Fruit fly (Drosophila melanogaster): ENCODE results near the gene CG13032.

- no peak for TF ChIP-seq Mnt (GFP tag; optimal IDR thresholded peaks at IDR 0.05)
- TF ChIP-seq Crg-1 (GFP tag; optimal IDR thresholded peaks at IDR 0.05) = no peak
- TF ChIP-seq toe (GFP tag; optimal IDR thresholded peaks at IDR 0.05) = no peak
- no peak for TF ChIP-seq cic (GFP tag; optimal IDR thresholded peaks at IDR 0.05)
- no peak for TF ChIP-seq pad (GFP tag; optimal IDR thresholded peaks at IDR 0.05)
- no peak for TF ChIP-seq CG7045 (GFP tag; optimal IDR thresholded peaks at IDR 0.05)
- no peak for TF ChIP-seq CG12768 (GFP tag; optimal IDR thresholded peaks at IDR 0.05)
These were observed 21.5 kb downstream of the CG13032 start for dm6 chr3L:16695076-16695847.
